Fruit fly (Drosophila melanogaster): Measurements from ENCODE around the gene Tektin-C.

- no peak for TF ChIP-seq kay (GFP tag; optimal IDR thresholded peaks at IDR 0.05)
- TF ChIP-seq Awh (GFP tag; IDR thresholded peaks at IDR 0.05), result no peak
- no peak for TF ChIP-seq Hr51 (GFP tag; optimal IDR thresholded peaks at IDR 0.05)
- TF ChIP-seq ATbp (GFP tag; optimal IDR thresholded peaks at IDR 0.05), result no peak
- TF ChIP-seq Dip3 (GFP tag; optimal IDR thresholded peaks at IDR 0.05), result no peak
- no peak for TF ChIP-seq zf30C (GFP tag; optimal IDR thresholded peaks at IDR 0.05)
- TF ChIP-seq scrt (GFP tag; optimal IDR thresholded peaks at IDR 0.05), result no peak
- no peak for TF ChIP-seq CG9932 (GFP tag; IDR thresholded peaks at IDR 0.05)
- TF ChIP-seq CG5953 (GFP tag; IDR thresholded peaks at IDR 0.05), result no peak
- TF ChIP-seq CG4707 (GFP tag; optimal IDR thresholded peaks at IDR 0.05), result no peak
- TF ChIP-seq CG12744 (GFP tag; optimal IDR thresholded peaks at IDR 0.05), result no peak
Observed at dm6 chr3L:5840847-5841246, 44.5 kb upstream of the Tektin-C start.

All from whole organism, embryonic.